Worm (Caenorhabditis elegans): ENCODE results near the gene lact-6.

- TF ChIP-seq lin-15B (tag; optimal IDR thresholded peaks at IDR 0.05) (no peak), nhr-25 (tag; optimal IDR thresholded peaks at IDR 0.05) (no peak), nhr-76 (tag; optimal IDR thresholded peaks at IDR 0.05) (no peak), nfya-1 (tag; optimal IDR thresholded peaks at IDR 0.05; ENCODE audit: insufficient read depth) (no peak), pqm-1 (tag; optimal IDR thresholded peaks at IDR 0.05) (no peak), ZK546.5 (tag; optimal IDR thresholded peaks at IDR 0.05) (no peak), unc-62 (GFP tag; optimal IDR thresholded peaks at IDR 0.05) (no peak), nhr-28 (tag; optimal IDR thresholded peaks at IDR 0.05) (no peak), nhr-67 (tag; optimal IDR thresholded peaks at IDR 0.05) (no peak)
These were observed 42.9 kb upstream of the lact-6 start for ce11 chrIV:17474047-17474446.
